Worm (Caenorhabditis elegans) whole organism, L2 larva: Measurements from ENCODE around the gene vps-16.
A peak's percentile ranks its signal among the peaks of the same experiment; 100 is the strongest.

Source experiments
- C34F6.9 ChIP-seq: fragments of 150-350 bp; optimal IDR thresholded peaks from 2 replicates; lab custom pipeline; 2014; ENCODE audit warnings: missing biosample characterization, missing genetic modification characterization
- F13H6.1 ChIP-seq: sonication (generic microtip); optimal IDR thresholded peaks from 2 replicates; lab custom pipeline; 2016; ENCODE audit warnings: missing genetic modification characterization, missing compliant biosample characterization
- R02D3.7 ChIP-seq: fragments of 150-350 bp; optimal IDR thresholded peaks from 2 replicates; lab custom pipeline; 2014; ENCODE audit warnings: missing biosample characterization, missing genetic modification characterization
- Y55F3AM.14 ChIP-seq: fragments of 200-800 bp; sonication (Bioruptor generic); optimal IDR thresholded peaks from 2 replicates; lab custom pipeline; 2018; ENCODE audit warnings: mild to moderate bottlenecking, missing genetic modification characterization, missing compliant biosample characterization
- ZK546.5 ChIP-seq: sonication (generic microtip); optimal IDR thresholded peaks from 2 replicates; lab custom pipeline; 2017; ENCODE audit warnings: missing biosample characterization, missing genetic modification characterization
- alr-1 ChIP-seq: fragments of 150-350 bp; optimal IDR thresholded peaks from 2 replicates; lab custom pipeline; 2014; ENCODE audit warnings: missing biosample characterization, missing genetic modification characterization
- aly-2 ChIP-seq: fragments of 150-350 bp; optimal IDR thresholded peaks from 2 replicates; lab custom pipeline; 2014; ENCODE audit warnings: missing biosample characterization, missing genetic modification characterization
- ama-1 ChIP-seq: fragments of 150-350 bp; optimal IDR thresholded peaks from 2 replicates; lab custom pipeline; 2018; ENCODE audit warnings: inconsistent platforms
- blmp-1 ChIP-seq: sonication (generic microtip); optimal IDR thresholded peaks from 2 replicates; lab custom pipeline; 2017; ENCODE audit warnings: missing genetic modification characterization, mild to moderate bottlenecking, missing compliant biosample characterization, antibody characterized with exemption, moderate library complexity; ENCODE audit not compliant: insufficient read depth
- ceh-16 ChIP-seq: fragments of 150-350 bp; optimal IDR thresholded peaks from 2 replicates; lab custom pipeline; 2014; ENCODE audit warnings: missing biosample characterization, missing genetic modification characterization
- ceh-82 ChIP-seq: fragments of 150-350 bp; optimal IDR thresholded peaks from 2 replicates; lab custom pipeline; 2014; ENCODE audit warnings: missing biosample characterization, missing genetic modification characterization
- crh-2 ChIP-seq: sonication (generic microtip); optimal IDR thresholded peaks from 2 replicates; lab custom pipeline; 2017; ENCODE audit warnings: missing biosample characterization, missing genetic modification characterization
- dmd-4 ChIP-seq: sonication (generic microtip); optimal IDR thresholded peaks from 2 replicates; lab custom pipeline; 2017; ENCODE audit warnings: missing biosample characterization, missing genetic modification characterization
- egl-27 ChIP-seq: sonication (generic microtip); optimal IDR thresholded peaks from 3 replicates; lab custom pipeline; 2017; ENCODE audit warnings: missing biosample characterization, missing genetic modification reagents, missing genetic modification characterization
- elt-1 ChIP-seq: fragments of 150-350 bp; optimal IDR thresholded peaks from 2 replicates; lab custom pipeline; 2014; ENCODE audit warnings: missing biosample characterization, missing genetic modification characterization
- elt-3 ChIP-seq: sonication (generic microtip); optimal IDR thresholded peaks from 2 replicates; lab custom pipeline; 2017; ENCODE audit warnings: missing biosample characterization, missing genetic modification characterization
- fos-1 ChIP-seq: fragments of 150-350 bp; optimal IDR thresholded peaks from 2 replicates; lab custom pipeline; 2014; ENCODE audit warnings: missing biosample characterization, missing genetic modification characterization
- gmeb-1 ChIP-seq: fragments of 150-350 bp; optimal IDR thresholded peaks from 2 replicates; lab custom pipeline; 2014; ENCODE audit warnings: missing biosample characterization, missing genetic modification characterization
- lin-11 ChIP-seq: fragments of 150-350 bp; sonication (generic microtip); optimal IDR thresholded peaks from 2 replicates; lab custom pipeline; 2014; ENCODE audit warnings: missing biosample characterization, missing genetic modification characterization, inconsistent platforms, mixed read lengths
- lin-13 ChIP-seq: fragments of 150-350 bp; optimal IDR thresholded peaks from 2 replicates; lab custom pipeline; 2014; ENCODE audit warnings: missing biosample characterization, missing genetic modification reagents, missing genetic modification characterization
- lin-39 ChIP-seq: fragments of 150-350 bp; optimal IDR thresholded peaks from 2 replicates; lab custom pipeline; 2014; ENCODE audit warnings: missing biosample characterization, missing genetic modification reagents, missing genetic modification characterization
- lsy-2 ChIP-seq, 2 experiments: fragments of 150-350 bp in 1 of 2; sonication (generic microtip) in 1 of 2; optimal IDR thresholded peaks; 2 replicates each; lab custom pipeline; 2014 to 2017; ENCODE audit warnings: missing biosample characterization in 2 of 2, missing genetic modification characterization in 2 of 2
- mab-5 ChIP-seq: fragments of 150-350 bp; optimal IDR thresholded peaks from 2 replicates; lab custom pipeline; 2014; ENCODE audit warnings: missing biosample characterization, missing genetic modification characterization
- mbf-1 ChIP-seq: sonication (generic microtip); optimal IDR thresholded peaks from 2 replicates; lab custom pipeline; 2017; ENCODE audit warnings: missing biosample characterization, missing genetic modification characterization
- mdl-1 ChIP-seq, 2 experiments: fragments of 150-350 bp in 1 of 2; sonication (generic microtip) in 1 of 2; optimal IDR thresholded peaks; 2 replicates each; lab custom pipeline; 2017; ENCODE audit warnings: missing biosample characterization in 2 of 2, missing genetic modification characterization in 2 of 2
- nhr-10 ChIP-seq: sonication (generic microtip); optimal IDR thresholded peaks from 2 replicates; lab custom pipeline; 2017; ENCODE audit warnings: missing biosample characterization, missing genetic modification characterization
- nhr-11 ChIP-seq: fragments of 150-350 bp; optimal IDR thresholded peaks from 2 replicates; lab custom pipeline; 2014; ENCODE audit warnings: missing biosample characterization, missing genetic modification characterization
- nhr-12 ChIP-seq: fragments of 150-350 bp; optimal IDR thresholded peaks from 2 replicates; lab custom pipeline; 2014; ENCODE audit warnings: missing biosample characterization, missing genetic modification characterization
- nhr-129 ChIP-seq: fragments of 150-350 bp; optimal IDR thresholded peaks from 2 replicates; lab custom pipeline; 2014; ENCODE audit warnings: missing biosample characterization, missing genetic modification characterization
- nhr-21 ChIP-seq: fragments of 150-350 bp; optimal IDR thresholded peaks from 2 replicates; lab custom pipeline; 2014; ENCODE audit warnings: missing biosample characterization, missing genetic modification characterization
- nhr-23 ChIP-seq: fragments of 150-350 bp; optimal IDR thresholded peaks from 2 replicates; lab custom pipeline; 2014; ENCODE audit warnings: missing biosample characterization, missing genetic modification reagents, missing genetic modification characterization
- nhr-237 ChIP-seq: fragments of 150-350 bp; optimal IDR thresholded peaks from 2 replicates; lab custom pipeline; 2014; ENCODE audit warnings: missing biosample characterization, missing genetic modification characterization
- nhr-25 ChIP-seq: fragments of 150-350 bp; sonication (generic microtip); optimal IDR thresholded peaks from 3 replicates; lab custom pipeline; 2014; ENCODE audit warnings: missing biosample characterization, missing genetic modification characterization
- nhr-6 ChIP-seq: fragments of 150-350 bp; optimal IDR thresholded peaks from 2 replicates; lab custom pipeline; 2014; ENCODE audit warnings: missing biosample characterization, missing genetic modification characterization
- nhr-77 ChIP-seq: fragments of 150-350 bp; optimal IDR thresholded peaks from 2 replicates; lab custom pipeline; 2014; ENCODE audit warnings: missing biosample characterization, missing genetic modification characterization
- peb-1 ChIP-seq: fragments of 150-350 bp; optimal IDR thresholded peaks from 2 replicates; lab custom pipeline; 2014; ENCODE audit warnings: missing biosample characterization, missing genetic modification characterization
- sem-4 ChIP-seq: fragments of 150-350 bp; optimal IDR thresholded peaks from 2 replicates; lab custom pipeline; 2014; ENCODE audit warnings: missing biosample characterization, missing genetic modification reagents, missing genetic modification characterization
- skn-1 ChIP-seq: sonication (generic microtip); optimal IDR thresholded peaks from 2 replicates; lab custom pipeline; 2017; ENCODE audit warnings: missing biosample characterization, missing genetic modification characterization
- sma-3 ChIP-seq: sonication (generic microtip); optimal IDR thresholded peaks from 2 replicates; lab custom pipeline; 2016; ENCODE audit warnings: missing genetic modification reagents, missing genetic modification characterization, missing compliant biosample characterization
- sma-9 ChIP-seq, 2 experiments: fragments of 150-350 bp in 1 of 2; sonication (generic microtip) in 1 of 2; optimal IDR thresholded peaks; 2 replicates each; lab custom pipeline; 2014 to 2016; ENCODE audit warnings: missing genetic modification characterization in 2 of 2, mild to moderate bottlenecking in 1 of 2, missing biosample characterization in 1 of 2, missing compliant biosample characterization in 1 of 2, missing genetic modification reagents in 1 of 2, moderate library complexity in 1 of 2
- snpc-4 ChIP-seq: fragments of 150-350 bp; optimal IDR thresholded peaks from 2 replicates; lab custom pipeline; 2014; ENCODE audit warnings: missing biosample characterization, missing genetic modification characterization
- unc-39 ChIP-seq: fragments of 150-350 bp; optimal IDR thresholded peaks from 2 replicates; lab custom pipeline; 2014; ENCODE audit warnings: missing biosample characterization, missing genetic modification characterization
- unc-55 ChIP-seq: fragments of 150-350 bp; sonication (generic microtip); optimal IDR thresholded peaks from 3 replicates; lab custom pipeline; 2014; ENCODE audit warnings: missing biosample characterization, missing genetic modification reagents, missing genetic modification characterization
- unc-62 ChIP-seq: fragments of 150-350 bp; optimal IDR thresholded peaks from 2 replicates; lab custom pipeline; 2014; ENCODE audit warnings: missing biosample characterization, missing genetic modification reagents, missing genetic modification characterization
- zag-1 ChIP-seq: fragments of 150-350 bp; optimal IDR thresholded peaks from 2 replicates; lab custom pipeline; 2014; ENCODE audit warnings: missing biosample characterization, missing genetic modification characterization
- ztf-1 ChIP-seq: fragments of 200-800 bp; sonication (Bioruptor generic); conservative IDR thresholded peaks from 2 replicates; pipeline ENCODE4 v1.3.6; 2022; ENCODE audit warnings: missing genetic modification characterization, missing compliant biosample characterization
- ztf-11 ChIP-seq: sonication (generic microtip); optimal IDR thresholded peaks from 2 replicates; lab custom pipeline; 2017; ENCODE audit warnings: missing biosample characterization, missing genetic modification characterization
- ztf-4 ChIP-seq: fragments of 150-350 bp; optimal IDR thresholded peaks from 2 replicates; lab custom pipeline; 2014; ENCODE audit warnings: missing biosample characterization, missing genetic modification characterization

vps-16 gene

ce11 chrIII:6420201-6420600, 12.8 kb upstream of the vps-16 start (continued):
- TF ChIP-seq nhr-129 (peak; percentile 11), ZK546.5 (no peak), sma-9 (GFP tag; optimal IDR thresholded peaks at IDR 0.05; lab: Kevin White, UChicago) (peak; percentile 3), sma-9 (tag; optimal IDR thresholded peaks at IDR 0.05; lab: Kevin White, UChicago) (no peak), unc-55 (no peak), lin-11 (no peak), elt-3 (tag; lab: Kevin White, UChicago) (no peak), C34F6.9 (tag; lab: Kevin White, UChicago) (no peak), sma-3 (GFP tag; lab: Kevin White, UChicago) (no peak), zag-1 (no peak), gmeb-1 (no peak), mab-5 (no peak), nhr-12 (tag; lab: Kevin White, UChicago) (no peak), ceh-16 (tag; lab: Kevin White, UChicago) (no peak), mdl-1 (tag; optimal IDR thresholded peaks at IDR 0.05; lab: Kevin White, UChicago) (peak in 1 of 2 experiments; percentile 20), Y55F3AM.14 (no peak)

ce11 chrIII:6420995-6421404, 12.0 kb upstream of the vps-16 start:
- TF ChIP-seq nhr-12 (tag; lab: Kevin White, UChicago) (no peak), ztf-11 (tag; lab: Kevin White, UChicago) (no peak), unc-39 (tag; lab: Kevin White, UChicago) (no peak), sma-3 (GFP tag; lab: Kevin White, UChicago) (peak; percentile 95), elt-1 (peak; percentile 1), sem-4 (tag; lab: Kevin White, UChicago) (peak; percentile 81), fos-1 (peak; percentile 58), nhr-10 (peak; percentile 46), Y55F3AM.14 (peak; percentile 89), nhr-77 (tag; lab: Kevin White, UChicago) (no peak), F13H6.1 (peak; percentile 94), elt-3 (tag; lab: Kevin White, UChicago) (no peak), lin-13 (GFP tag; lab: Kevin White, UChicago) (peak; percentile 59), mab-5 (peak; percentile 83), nhr-25 (tag; lab: Kevin White, UChicago) (peak; percentile 92), ztf-4 (tag; lab: Kevin White, UChicago) (peak; percentile 35), mbf-1 (no peak), ztf-1 (GFP tag; lab: Robert Waterston, UW) (no peak), unc-62 (peak; percentile 66), nhr-6 (tag; lab: Kevin White, UChicago) (peak; percentile 50), nhr-129 (peak; percentile 44), ama-1 (lab: Kevin White, UChicago) (no peak), unc-55 (peak; percentile 63), C34F6.9 (tag; lab: Kevin White, UChicago) (peak; percentile 88), mdl-1 (tag; optimal IDR thresholded peaks at IDR 0.05; lab: Kevin White, UChicago) (peak; percentile 95 to 97), ceh-82 (tag; lab: Kevin White, UChicago) (peak; percentile 55), crh-2 (tag; lab: Kevin White, UChicago) (peak; percentile 85), alr-1 (tag; lab: Kevin White, UChicago) (no peak), R02D3.7 (tag; lab: Kevin White, UChicago) (no peak), peb-1 (no peak), nhr-237 (tag; lab: Kevin White, UChicago) (no peak), lsy-2 (tag; optimal IDR thresholded peaks at IDR 0.05; lab: Kevin White, UChicago) (peak; percentile 53 to 89), aly-2 (tag; lab: Kevin White, UChicago) (no peak), nhr-23 (tag; lab: Kevin White, UChicago) (no peak), gmeb-1 (peak; percentile 85), dmd-4 (no peak), ceh-16 (tag; lab: Kevin White, UChicago) (peak; percentile 53), nhr-21 (tag; lab: Kevin White, UChicago) (peak; percentile 96), zag-1 (peak; percentile 47), lin-11 (peak; percentile 71), lin-39 (tag; lab: Kevin White, UChicago) (no peak), skn-1 (no peak), ZK546.5 (peak; percentile 24), egl-27 (tag; lab: Kevin White, UChicago) (peak; percentile 42), sma-9 (GFP tag; optimal IDR thresholded peaks at IDR 0.05; lab: Kevin White, UChicago) (peak; percentile 97), sma-9 (tag; optimal IDR thresholded peaks at IDR 0.05; lab: Kevin White, UChicago) (no peak), snpc-4 (tag; lab: Kevin White, UChicago) (no peak), blmp-1 (peak; percentile 83), nhr-11 (no peak)
